Worm (Caenorhabditis elegans) whole organism, late embryonic: ENCODE data around the gene srgp-1.

ENCODE experiments used
- C38D4.7 ChIP-seq: fragments of 200-800 bp; sonication (Bioruptor generic); optimal IDR thresholded peaks from 2 replicates; lab custom pipeline; 2018; ENCODE audit warnings: mild to moderate bottlenecking, missing genetic modification characterization, moderate library complexity, missing compliant biosample characterization
- ama-1 ChIP-seq: fragments of 150-350 bp; optimal IDR thresholded peaks from 2 replicates; lab custom pipeline; 2014

DNA sequence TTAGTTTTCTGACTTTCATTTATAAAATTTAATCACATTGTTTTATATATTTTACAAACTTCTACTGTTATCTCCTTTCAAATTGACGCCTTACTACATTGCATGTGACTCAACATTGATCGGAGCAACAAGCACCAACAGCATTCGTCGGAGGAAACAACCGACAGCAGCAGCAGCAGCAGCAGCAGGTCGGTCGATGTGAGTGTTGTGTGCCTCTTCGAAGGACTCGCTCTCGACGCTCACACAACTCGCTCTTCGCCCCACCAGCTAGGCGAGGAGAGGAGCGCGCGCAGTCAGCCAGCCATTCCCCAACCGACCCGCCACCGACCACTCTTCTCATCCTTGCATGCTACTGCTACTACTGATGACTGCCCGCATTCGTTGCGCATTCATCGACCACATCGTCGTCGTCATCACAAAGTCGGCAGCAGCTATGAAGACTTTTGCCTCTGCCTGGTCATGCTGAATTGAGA, 13.6 kb downstream of the srgp-1 start, which contains the start of gene F12F6.1:
- TF ChIP-seq C38D4.7 (GFP tag; lab: Kevin White, UChicago) = no peak
- TF ChIP-seq ama-1 (lab: Kevin White, UChicago) = no peak
